Fruit fly (Drosophila melanogaster) whole organism, embryonic: Measurements from ENCODE around the gene CG31793.

Experiments
- Atf-2 ChIP-seq: fragments of 200-800 bp; sonication (Bioruptor generic); optimal IDR thresholded peaks from 2 replicates; lab custom pipeline; 2016; ENCODE audit warnings: missing biosample characterization, missing genetic modification characterization
- Awh ChIP-seq: fragments of 200-800 bp; sonication (Bioruptor generic); IDR thresholded peaks from 2 replicates; pipeline ENCODE4, ENCODE4 v1.3.6; 2022; ENCODE audit warnings: missing biosample characterization, missing genetic modification characterization
- Blimp-1 ChIP-seq: fragments of 200-800 bp; sonication (Bioruptor generic); optimal IDR thresholded peaks from 3 replicates; lab custom pipeline; 2018; ENCODE audit warnings: missing biosample characterization, missing genetic modification characterization, mild to moderate bottlenecking, moderate library complexity, missing genetic modification reagents
- CG1024 ChIP-seq: fragments of 200-800 bp; sonication (Bioruptor generic); IDR thresholded peaks from 2 replicates; pipeline ENCODE4 v1.3.6; 2022; ENCODE audit warnings: missing biosample characterization, missing genetic modification characterization
- CG10366 ChIP-seq: fragments of 200-800 bp; sonication (Bioruptor generic); IDR thresholded peaks from 2 replicates; pipeline ENCODE4 v1.3.6; 2022; ENCODE audit warnings: missing biosample characterization, missing genetic modification characterization
- CG11456 ChIP-seq: fragments of 200-800 bp; sonication (Bioruptor generic); IDR thresholded peaks from 3 replicates; pipeline ENCODE4 v1.3.6; 2022; ENCODE audit warnings: missing biosample characterization, missing genetic modification characterization
- CG11504 ChIP-seq: fragments of 200-800 bp; sonication (Bioruptor generic); optimal IDR thresholded peaks from 3 replicates; lab custom pipeline; 2019; ENCODE audit warnings: missing biosample characterization, mild to moderate bottlenecking, missing genetic modification characterization, moderate library complexity
- CG1233 ChIP-seq: fragments of 200-800 bp; sonication (Bioruptor generic); optimal IDR thresholded peaks from 4 replicates; lab custom pipeline; 2018; ENCODE audit warnings: missing biosample characterization, mild to moderate bottlenecking, missing genetic modification characterization
- CG13123 ChIP-seq: fragments of 200-800 bp; sonication (Bioruptor generic); optimal IDR thresholded peaks from 2 replicates; lab custom pipeline; 2016; ENCODE audit warnings: missing biosample characterization, missing genetic modification characterization
- CG14014 ChIP-seq: fragments of 200-800 bp; sonication (Bioruptor generic); IDR thresholded peaks from 2 replicates; pipeline ENCODE4 v1.3.6; 2022; ENCODE audit warnings: missing biosample characterization, missing genetic modification characterization
- CG17361 ChIP-seq: fragments of 200-800 bp; sonication (Bioruptor generic); IDR thresholded peaks from 3 replicates; pipeline ENCODE4 v1.3.6; 2022; ENCODE audit warnings: missing biosample characterization, missing genetic modification characterization
- CG17912 ChIP-seq: fragments of 200-800 bp; sonication (Bioruptor generic); optimal IDR thresholded peaks from 2 replicates; lab custom pipeline; 2018; ENCODE audit warnings: missing biosample characterization, mild to moderate bottlenecking, missing genetic modification characterization
- CG2889 ChIP-seq: fragments of 200-800 bp; sonication (Bioruptor generic); IDR thresholded peaks from 3 replicates; pipeline ENCODE4 v1.3.6; 2022; ENCODE audit warnings: missing biosample characterization, missing genetic modification characterization
- CG30403 ChIP-seq: fragments of 200-800 bp; sonication (Bioruptor generic); optimal IDR thresholded peaks from 3 replicates; lab custom pipeline; 2016; ENCODE audit warnings: missing biosample characterization, missing genetic modification characterization
- CG3065 ChIP-seq: fragments of 200-800 bp; sonication (Bioruptor generic); optimal IDR thresholded peaks from 2 replicates; lab custom pipeline; 2016; ENCODE audit warnings: missing biosample characterization, missing genetic modification characterization
- CG34422 ChIP-seq: fragments of 200-800 bp; sonication (Bioruptor generic); IDR thresholded peaks from 3 replicates; pipeline ENCODE4 v1.3.6; 2022; ENCODE audit warnings: missing biosample characterization, missing genetic modification characterization
- CG3995 ChIP-seq: fragments of 200-800 bp; sonication (Bioruptor generic); optimal IDR thresholded peaks from 3 replicates; lab custom pipeline; 2016; ENCODE audit warnings: missing biosample characterization, missing genetic modification characterization
- CG5180 ChIP-seq: fragments of 200-800 bp; sonication (Bioruptor generic); optimal IDR thresholded peaks from 3 replicates; lab custom pipeline; 2017; ENCODE audit warnings: missing biosample characterization, missing genetic modification characterization, mild to moderate bottlenecking, moderate library complexity, missing genetic modification reagents
- CG7271 ChIP-seq: fragments of 200-800 bp; sonication (Bioruptor generic); optimal IDR thresholded peaks from 2 replicates; lab custom pipeline; 2018; ENCODE audit warnings: missing biosample characterization, mild to moderate bottlenecking, missing genetic modification characterization, moderate library complexity
- Dref ChIP-seq: fragments of 200-800 bp; sonication (Bioruptor generic); IDR thresholded peaks from 2 replicates; pipeline ENCODE4 v1.3.6; 2022; ENCODE audit warnings: missing biosample characterization, missing genetic modification characterization
- E2f1 ChIP-seq: fragments of 200-800 bp; sonication (Bioruptor generic); IDR thresholded peaks from 2 replicates; pipeline ENCODE4 v1.3.6; 2022; ENCODE audit warnings: missing biosample characterization, missing genetic modification characterization
- Ets65A ChIP-seq: fragments of 200-800 bp; sonication (Bioruptor generic); peaks from one replicate; lab custom pipeline; 2016; ENCODE audit warnings: missing biosample characterization, missing genetic modification characterization
- Gsc ChIP-seq: fragments of 200-800 bp; sonication (Bioruptor generic); IDR thresholded peaks from 2 replicates; pipeline ENCODE4 v1.3.6; 2022; ENCODE audit warnings: missing biosample characterization, missing genetic modification characterization
- MBD-R2 ChIP-seq: fragments of 200-800 bp; sonication (Bioruptor generic); IDR thresholded peaks from 2 replicates; pipeline ENCODE4 v1.3.6; 2022; ENCODE audit warnings: missing biosample characterization, missing genetic modification characterization
- Meics ChIP-seq: fragments of 200-800 bp; sonication (Bioruptor generic); optimal IDR thresholded peaks from 2 replicates; lab custom pipeline; 2017; ENCODE audit warnings: missing biosample characterization, mild to moderate bottlenecking, missing genetic modification characterization
- NK7.1 ChIP-seq: fragments of 200-800 bp; sonication (Bioruptor generic); optimal IDR thresholded peaks from 3 replicates; lab custom pipeline; 2016; ENCODE audit warnings: missing biosample characterization, missing genetic modification characterization
- Nf-YB ChIP-seq: fragments of 200-800 bp; sonication (Bioruptor generic); optimal IDR thresholded peaks from 3 replicates; lab custom pipeline; 2019; ENCODE audit warnings: missing biosample characterization, mild to moderate bottlenecking, missing genetic modification characterization, moderate library complexity
- Optix ChIP-seq: fragments of 200-800 bp; sonication (Bioruptor generic); IDR thresholded peaks from 3 replicates; pipeline ENCODE4 v1.3.6; 2022; ENCODE audit warnings: missing biosample characterization, missing genetic modification characterization
- Poxn ChIP-seq: fragments of 200-800 bp; sonication (Bioruptor generic); IDR thresholded peaks from 2 replicates; pipeline ENCODE4 v1.3.6; 2022; ENCODE audit warnings: missing biosample characterization, missing genetic modification characterization
- btn ChIP-seq: fragments of 200-800 bp; sonication (Bioruptor generic); optimal IDR thresholded peaks from 2 replicates; lab custom pipeline; 2016; ENCODE audit warnings: missing biosample characterization, missing genetic modification characterization
- cg ChIP-seq: fragments of 200-800 bp; sonication (Bioruptor generic); optimal IDR thresholded peaks from 3 replicates; lab custom pipeline; 2019; ENCODE audit warnings: missing biosample characterization, mild to moderate bottlenecking, missing genetic modification characterization, moderate library complexity
- ems ChIP-seq: fragments of 200-800 bp; sonication (Bioruptor generic); optimal IDR thresholded peaks from 3 replicates; lab custom pipeline; 2016; ENCODE audit warnings: missing biosample characterization, missing genetic modification characterization
- gcm2 ChIP-seq: fragments of 200-800 bp; sonication (Bioruptor generic); optimal IDR thresholded peaks from 2 replicates; lab custom pipeline; 2016; ENCODE audit warnings: missing biosample characterization, missing genetic modification characterization
- h ChIP-seq: fragments of >200 bp; optimal IDR thresholded peaks from 2 replicates; lab custom pipeline; 2017
- hkb ChIP-seq, 2 experiments: fragments of 200-800 bp in 1 of 2; fragments of >200 bp in 1 of 2; sonication (Bioruptor generic) in 1 of 2; IDR thresholded peaks in 1 of 2; optimal IDR thresholded peaks in 1 of 2; 2 replicates each; pipeline versions ENCODE4 v1.3.6 to Lab custom; 2017 to 2022; ENCODE audit warnings: missing biosample characterization in 1 of 2, missing genetic modification characterization in 1 of 2
- lab ChIP-seq: fragments of 200-800 bp; sonication (Bioruptor generic); optimal IDR thresholded peaks from 3 replicates; lab custom pipeline; 2017; ENCODE audit warnings: missing biosample characterization, missing genetic modification characterization, mild to moderate bottlenecking, moderate library complexity, missing genetic modification reagents
- lmd ChIP-seq: fragments of 200-800 bp; sonication (Bioruptor generic); IDR thresholded peaks from 2 replicates; pipeline ENCODE4 v1.3.6; 2022; ENCODE audit warnings: missing biosample characterization, missing genetic modification characterization
- oc ChIP-seq: fragments of 200-800 bp; sonication (Bioruptor generic); optimal IDR thresholded peaks from 2 replicates; lab custom pipeline; 2018; ENCODE audit warnings: missing biosample characterization, mild to moderate bottlenecking, missing genetic modification characterization, moderate library complexity
- org-1 ChIP-seq: fragments of 200-800 bp; sonication (Bioruptor generic); optimal IDR thresholded peaks from 2 replicates; lab custom pipeline; 2017; ENCODE audit warnings: missing biosample characterization, missing genetic modification characterization
- pho ChIP-seq: fragments of 200-800 bp; sonication (Bioruptor generic); optimal IDR thresholded peaks from 2 replicates; lab custom pipeline; 2016; ENCODE audit warnings: missing biosample characterization, missing genetic modification characterization
- sens-2 ChIP-seq: fragments of 200-800 bp; sonication (Bioruptor generic); IDR thresholded peaks from 2 replicates; pipeline ENCODE4 v1.3.6; 2022; ENCODE audit warnings: missing biosample characterization, missing genetic modification characterization
- seq ChIP-seq: fragments of 200-800 bp; sonication (Bioruptor generic); IDR thresholded peaks from 2 replicates; pipeline ENCODE4 v1.3.6; 2022; ENCODE audit warnings: missing biosample characterization, missing genetic modification characterization
- so ChIP-seq: fragments of 200-800 bp; sonication (Bioruptor generic); IDR thresholded peaks from 3 replicates; pipeline ENCODE4 v1.3.6; 2022; ENCODE audit warnings: missing biosample characterization, missing genetic modification characterization
- tin ChIP-seq: fragments of 200-800 bp; sonication (Bioruptor generic); optimal IDR thresholded peaks from 3 replicates; lab custom pipeline; 2016; ENCODE audit warnings: missing biosample characterization, missing genetic modification characterization
- tll ChIP-seq, 2 experiments: fragments of 200-800 bp in 1 of 2; fragments of >200 bp in 1 of 2; sonication (Bioruptor generic) in 1 of 2; optimal IDR thresholded peaks; 2 replicates each; lab custom pipeline; 2017 to 2019; ENCODE audit warnings: missing biosample characterization in 2 of 2, missing genetic modification characterization in 2 of 2, mild to moderate bottlenecking in 1 of 2, moderate library complexity in 1 of 2
- trem ChIP-seq: fragments of 200-800 bp; optimal IDR thresholded peaks from 3 replicates; lab custom pipeline; 2019; ENCODE audit warnings: missing biosample characterization, mild to moderate bottlenecking, missing genetic modification characterization, moderate library complexity
- tup ChIP-seq: fragments of 200-800 bp; sonication (Bioruptor generic); optimal IDR thresholded peaks from 2 replicates; lab custom pipeline; 2016; ENCODE audit warnings: missing biosample characterization, mild to moderate bottlenecking, missing genetic modification characterization, moderate library complexity
- vnd ChIP-seq: fragments of 200-800 bp; sonication (Bioruptor generic); IDR thresholded peaks from 3 replicates; pipeline ENCODE4 v1.3.6; 2022; ENCODE audit warnings: missing biosample characterization, missing genetic modification characterization; ENCODE audit not compliant: partially characterized antibody
- z ChIP-seq: fragments of 200-800 bp; sonication (Bioruptor generic); IDR thresholded peaks from 3 replicates; pipeline ENCODE4 v1.3.6; 2022; ENCODE audit warnings: missing biosample characterization, missing genetic modification characterization
- zen ChIP-seq: fragments of 200-800 bp; sonication (Bioruptor generic); optimal IDR thresholded peaks from 3 replicates; lab custom pipeline; 2018; ENCODE audit warnings: missing biosample characterization, mild to moderate bottlenecking, missing genetic modification characterization, moderate library complexity

Gene CG31793

DNA sequence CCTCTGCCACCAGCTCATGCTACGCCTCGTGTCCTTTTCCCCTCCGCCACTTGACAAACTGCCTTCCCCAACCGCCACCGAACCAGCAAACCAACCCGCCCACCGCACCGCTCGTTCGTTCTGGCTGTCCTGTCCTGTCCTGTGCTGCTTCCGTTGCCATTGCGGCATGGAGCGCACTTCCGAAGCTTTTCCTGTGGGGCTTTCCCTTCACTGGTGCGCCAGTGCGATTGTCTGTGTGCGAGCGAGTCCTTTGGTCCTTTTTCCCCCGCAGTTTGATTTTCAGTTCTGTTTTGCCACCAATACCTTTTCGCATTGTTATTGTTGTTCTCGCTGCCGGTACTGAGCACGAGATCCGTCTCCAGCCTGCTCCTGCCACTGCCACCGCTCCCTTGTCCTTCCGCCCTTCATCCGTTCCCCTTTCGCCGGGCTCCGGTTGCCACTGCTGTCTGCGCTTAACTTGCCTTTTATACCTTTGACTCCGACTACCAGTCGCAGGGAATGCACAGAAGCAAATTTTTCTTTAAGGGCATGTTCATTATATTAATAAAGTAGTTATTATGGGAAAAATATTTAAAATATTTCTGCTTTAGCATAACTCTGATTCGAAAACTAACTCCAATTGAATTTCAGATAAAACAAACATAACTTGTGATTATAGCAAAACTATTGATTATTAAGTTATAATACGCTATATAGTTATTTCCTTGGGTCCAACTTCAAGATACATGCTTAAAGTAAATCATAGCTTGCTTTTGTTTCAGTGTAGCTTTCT lies 21.0 kb downstream of the CG31793 start (continued):
- TF ChIP-seq CG11456 (GFP tag; lab: Robert Waterston, UW) (peak; percentile 55; the same call in 1 of the 3 replicates), CG3065 (GFP tag; lab: Kevin White, UChicago) (no peak), CG17912 (GFP tag; lab: Kevin White, UChicago) (no peak), tin (GFP tag; lab: Kevin White, UChicago) (peak; percentile 33), sens-2 (GFP tag; lab: Robert Waterston, UW) (no peak), lmd (GFP tag; lab: Robert Waterston, UW) (peak; percentile 55), so (peak; percentile 60; the same call in 1 of the 3 replicates), ems (GFP tag; lab: Kevin White, UChicago) (no peak), MBD-R2 (no peak), E2f1 (GFP tag; lab: Robert Waterston, UW) (peak; percentile 7; the same call in 1 of the 2 replicates), h (no peak), Awh (GFP tag; lab: Robert Waterston, UW) (no peak), zen (tag; lab: Kevin White, UChicago) (no peak), CG10366 (GFP tag; lab: Robert Waterston, UW) (peak; percentile 27; the same call in 1 of the 2 replicates), CG34422 (GFP tag; lab: Robert Waterston, UW) (no peak), Atf-2 (no peak), CG30403 (GFP tag; lab: Kevin White, UChicago) (peak; percentile 80), seq (peak; percentile 55; the same call in 1 of the 2 replicates), cg (GFP tag; lab: Kevin White, UChicago) (no peak), hkb (optimal IDR thresholded peaks at IDR 0.05; lab: Kevin White, UChicago) (no peak), hkb (GFP tag; IDR thresholded peaks at IDR 0.05; lab: Robert Waterston, UW) (peak; percentile 68), CG2889 (no peak), Nf-YB (peak; percentile 57), tup (no peak), z (GFP tag; lab: Robert Waterston, UW) (no peak), CG1233 (GFP tag; lab: Kevin White, UChicago) (peak; percentile 64), CG5180 (GFP tag; lab: Kevin White, UChicago) (peak; percentile 58), Ets65A (GFP tag; lab: Kevin White, UChicago) (peak; percentile 89), Optix (GFP tag; lab: Robert Waterston, UW) (no peak), NK7.1 (GFP tag; lab: Kevin White, UChicago) (no peak), lab (peak; percentile 86), gcm2 (GFP tag; lab: Kevin White, UChicago) (no peak), btn (no peak), Blimp-1 (GFP tag; lab: Kevin White, UChicago) (peak; percentile 60), CG14014 (GFP tag; lab: Robert Waterston, UW) (peak; percentile 58; the same call in 1 of the 2 replicates), Meics (GFP tag; lab: Kevin White, UChicago) (peak; percentile 86), vnd (GFP tag; lab: Robert Waterston, UW) (no peak), pho (peak; percentile 13), org-1 (GFP tag; lab: Kevin White, UChicago) (peak; percentile 74), CG13123 (GFP tag; lab: Kevin White, UChicago) (no peak), CG3995 (GFP tag; lab: Kevin White, UChicago) (no peak), oc (tag; lab: Kevin White, UChicago) (peak; percentile 31), Poxn (no peak), Gsc (no peak), CG11504 (tag; lab: Kevin White, UChicago) (peak; percentile 89), CG7271 (tag; lab: Kevin White, UChicago) (no peak), tll (GFP tag; optimal IDR thresholded peaks at IDR 0.05; lab: Kevin White, UChicago) (no peak), CG1024 (GFP tag; lab: Robert Waterston, UW) (no peak), trem (tag; lab: Kevin White, UChicago) (peak; percentile 18), CG17361 (peak; percentile 89), Dref (GFP tag; lab: Robert Waterston, UW) (no peak)
